Fruit fly (Drosophila melanogaster): Measurements from ENCODE around the gene CG11598.

CG11598 gene

dm6 chr3R:12650537-12650936, 15.8 kb downstream of the CG11598 start:
- TF ChIP-seq h (optimal IDR thresholded peaks at IDR 0.05) (no peak), insv (optimal IDR thresholded peaks at IDR 0.05) (no peak), psq (optimal IDR thresholded peaks at IDR 0.05) (no peak), Sin3A (optimal IDR thresholded peaks at IDR 0.05) (no peak), ttk (optimal IDR thresholded peaks at IDR 0.05) (no peak), Myc (optimal IDR thresholded peaks at IDR 0.05) (no peak)

dm6 chr3R:12652736-12653135, 18.0 kb downstream of the CG11598 start:
- no peak for TF ChIP-seq insv (optimal IDR thresholded peaks at IDR 0.05)
- no peak for TF ChIP-seq psq (optimal IDR thresholded peaks at IDR 0.05)
- TF ChIP-seq Sin3A (optimal IDR thresholded peaks at IDR 0.05): no peak
- no peak for TF ChIP-seq Myc (optimal IDR thresholded peaks at IDR 0.05)
- TF ChIP-seq h (optimal IDR thresholded peaks at IDR 0.05): no peak
- no peak for TF ChIP-seq ttk (optimal IDR thresholded peaks at IDR 0.05)

DNA sequence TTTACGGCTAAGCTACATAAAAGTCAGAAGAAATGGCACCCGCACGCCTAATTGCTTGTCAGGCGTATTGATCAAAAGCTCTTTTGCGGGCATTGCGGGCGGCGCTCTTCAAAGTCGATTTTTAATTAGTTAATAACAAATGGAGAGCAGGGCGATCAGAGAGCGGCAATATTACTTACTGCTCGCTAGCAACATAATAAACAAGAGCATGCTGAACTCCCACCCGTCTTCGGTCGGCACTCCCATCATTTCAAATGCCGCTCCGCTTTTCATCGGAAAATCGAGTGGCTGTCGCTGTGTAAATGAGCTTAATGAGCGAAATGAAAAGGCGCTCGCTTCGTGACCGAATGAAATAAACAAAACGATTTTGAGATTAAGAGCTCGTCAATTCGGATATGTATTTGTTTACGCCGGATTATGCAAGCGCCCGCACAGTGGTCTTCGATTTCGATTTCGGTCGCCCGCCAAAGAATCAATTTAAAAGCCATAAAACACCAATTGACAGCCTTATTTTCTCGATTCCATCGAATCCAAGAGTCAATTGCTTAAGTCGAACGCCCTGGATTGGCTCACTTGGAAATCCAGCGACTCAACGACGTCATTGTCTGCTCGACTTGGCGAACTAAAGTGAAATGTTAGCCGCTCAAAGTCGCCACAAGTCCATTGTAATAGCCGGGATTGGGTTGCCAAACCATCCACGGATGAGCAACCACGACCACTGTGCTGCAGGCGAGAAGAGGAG, 19.0 kb downstream of the CG11598 start:
- TF ChIP-seq Myc (optimal IDR thresholded peaks at IDR 0.05): no peak
- no peak for TF ChIP-seq h (optimal IDR thresholded peaks at IDR 0.05)
- no peak for TF ChIP-seq ttk (optimal IDR thresholded peaks at IDR 0.05)
- no peak for TF ChIP-seq insv (optimal IDR thresholded peaks at IDR 0.05)
- no peak for TF ChIP-seq Sin3A (optimal IDR thresholded peaks at IDR 0.05)
- no peak for TF ChIP-seq psq (optimal IDR thresholded peaks at IDR 0.05)

- no peak for TF ChIP-seq h (optimal IDR thresholded peaks at IDR 0.05)
- TF ChIP-seq Sin3A (optimal IDR thresholded peaks at IDR 0.05): no peak
- no peak for TF ChIP-seq psq (optimal IDR thresholded peaks at IDR 0.05)
- TF ChIP-seq ttk (optimal IDR thresholded peaks at IDR 0.05): no peak
- no peak for TF ChIP-seq insv (optimal IDR thresholded peaks at IDR 0.05)
- no peak for TF ChIP-seq Myc (optimal IDR thresholded peaks at IDR 0.05)
These were observed 19.5 kb downstream of the CG11598 start, which contains the start of gene CG6225 for dm6 chr3R:12654253-12654623. TSS of gene CG6225 (plus strand) at chr3R:12654577.

DNA sequence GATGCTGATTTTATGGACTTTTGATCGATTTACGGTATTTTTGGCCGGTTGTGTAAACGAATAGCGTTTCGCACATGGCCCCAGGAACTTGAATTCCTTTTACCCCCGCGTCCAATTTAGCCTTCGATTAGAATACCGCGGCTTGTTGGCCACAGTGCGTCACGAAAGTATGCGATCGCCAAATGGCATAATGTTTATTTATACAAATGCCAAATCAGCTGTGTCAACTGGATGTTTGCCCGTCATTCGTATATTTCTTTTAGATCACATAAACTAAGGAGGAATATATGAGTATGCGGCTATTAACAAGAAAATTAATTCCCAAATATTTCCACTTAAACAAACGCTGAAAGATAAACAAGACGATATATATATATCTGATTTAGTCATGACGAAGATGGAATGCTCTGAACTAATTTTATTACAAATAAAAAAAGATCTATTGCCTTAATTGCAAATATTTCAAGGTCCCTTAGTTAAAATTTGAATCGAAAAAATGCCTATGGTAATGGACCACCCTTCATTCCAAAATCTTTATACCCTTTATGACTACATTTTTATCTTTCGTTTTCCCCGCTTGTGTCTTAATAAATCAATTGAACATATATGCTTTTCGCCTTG, 22.3 kb downstream of the CG11598 start:
- TF ChIP-seq ttk (optimal IDR thresholded peaks at IDR 0.05): no peak
- TF ChIP-seq psq (optimal IDR thresholded peaks at IDR 0.05): no peak
- TF ChIP-seq h (optimal IDR thresholded peaks at IDR 0.05): no peak
- no peak for TF ChIP-seq Myc (optimal IDR thresholded peaks at IDR 0.05)
- TF ChIP-seq insv (optimal IDR thresholded peaks at IDR 0.05): no peak
- TF ChIP-seq Sin3A (optimal IDR thresholded peaks at IDR 0.05): no peak

DNA sequence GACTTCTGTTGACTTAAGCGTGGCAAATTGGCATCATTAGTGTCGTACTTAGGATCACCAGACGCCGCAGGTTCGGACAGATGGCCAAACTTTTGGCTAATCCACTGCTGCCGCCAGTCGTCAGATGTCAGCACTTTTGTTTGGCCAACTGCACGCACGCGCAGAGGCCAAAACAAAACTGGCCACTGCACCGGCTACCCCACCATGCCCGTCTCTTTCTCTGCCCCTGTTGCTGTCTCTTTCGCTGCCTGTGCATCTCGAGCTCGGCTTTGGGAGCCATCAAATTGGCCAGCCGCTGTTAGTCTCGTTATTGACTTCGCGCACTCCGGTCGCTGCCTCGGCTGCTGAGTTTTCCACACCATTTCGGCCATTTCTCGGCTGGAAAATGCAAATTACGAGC, 27.8 kb downstream of the CG11598 start, which contains the start of gene CG14395:
TSS of gene CG14395 (plus strand) at position 301 of the 400 bp plus-strand sequence.
- TF ChIP-seq ttk (optimal IDR thresholded peaks at IDR 0.05) (no peak), insv (optimal IDR thresholded peaks at IDR 0.05) (no peak), h (optimal IDR thresholded peaks at IDR 0.05) (no peak), Myc (optimal IDR thresholded peaks at IDR 0.05) (no peak), Sin3A (optimal IDR thresholded peaks at IDR 0.05) (no peak), psq (optimal IDR thresholded peaks at IDR 0.05) (no peak)

- TF ChIP-seq psq (optimal IDR thresholded peaks at IDR 0.05) (no peak), Sin3A (optimal IDR thresholded peaks at IDR 0.05) (no peak), insv (optimal IDR thresholded peaks at IDR 0.05) (no peak), h (optimal IDR thresholded peaks at IDR 0.05) (no peak), ttk (optimal IDR thresholded peaks at IDR 0.05) (no peak), Myc (optimal IDR thresholded peaks at IDR 0.05) (no peak)
These were observed 31.6 kb downstream of the CG11598 start for dm6 chr3R:12666206-12666834.

DNA sequence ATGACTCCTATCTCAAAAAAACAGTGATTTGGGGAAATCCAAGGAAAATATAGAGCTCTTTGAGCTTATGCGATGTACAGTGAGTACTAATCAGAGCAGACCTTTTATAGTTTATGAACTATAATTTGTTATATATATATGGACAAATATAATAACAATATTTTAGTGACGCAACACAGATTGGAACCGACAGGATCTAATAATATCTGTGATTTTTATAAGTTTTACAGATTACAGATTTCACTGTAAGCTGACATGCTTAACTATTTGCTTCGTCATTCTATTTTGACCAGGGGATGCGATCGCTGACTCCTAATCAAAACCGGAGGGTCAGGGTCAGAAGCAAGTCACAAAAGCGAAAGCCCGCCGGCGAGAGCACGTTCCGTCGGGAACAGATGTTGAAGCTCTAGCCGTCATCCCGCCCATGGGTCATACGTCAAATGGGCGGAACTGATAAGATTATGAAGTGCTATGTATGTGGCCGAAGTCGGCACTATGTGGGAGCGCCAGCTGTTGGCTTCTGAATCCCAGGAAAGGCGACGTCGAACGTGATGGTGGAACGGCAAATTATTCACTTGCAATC, 39.4 kb downstream of the CG11598 start, which contains the start of gene Gnmt:
TSS of gene Gnmt (plus strand) at position 568 of the 583 bp plus-strand sequence.
- TF ChIP-seq insv (optimal IDR thresholded peaks at IDR 0.05): no peak
- no peak for TF ChIP-seq h (optimal IDR thresholded peaks at IDR 0.05)
- no peak for TF ChIP-seq psq (optimal IDR thresholded peaks at IDR 0.05)
- no peak for TF ChIP-seq Sin3A (optimal IDR thresholded peaks at IDR 0.05)
- no peak for TF ChIP-seq Myc (optimal IDR thresholded peaks at IDR 0.05)
- no peak for TF ChIP-seq ttk (optimal IDR thresholded peaks at IDR 0.05)

- no peak for TF ChIP-seq psq (optimal IDR thresholded peaks at IDR 0.05)
- no peak for TF ChIP-seq Myc (optimal IDR thresholded peaks at IDR 0.05)
- TF ChIP-seq Sin3A (optimal IDR thresholded peaks at IDR 0.05): no peak
- TF ChIP-seq h (optimal IDR thresholded peaks at IDR 0.05): no peak
- no peak for TF ChIP-seq ttk (optimal IDR thresholded peaks at IDR 0.05)
- TF ChIP-seq insv (optimal IDR thresholded peaks at IDR 0.05): no peak
These were observed 41.4 kb downstream of the CG11598 start, which contains the start of gene CG43630 for dm6 chr3R:12676160-12676559. TSS of gene CG43630 (minus strand) at chr3R:12676260.

dm6 chr3R:12678850-12679249, 44.1 kb downstream of the CG11598 start, which contains the start of gene mbo:
TSS of gene mbo (minus strand) at chr3R:12679052.
- TF ChIP-seq psq (optimal IDR thresholded peaks at IDR 0.05) (no peak), h (optimal IDR thresholded peaks at IDR 0.05) (no peak), Myc (optimal IDR thresholded peaks at IDR 0.05) (no peak), Sin3A (optimal IDR thresholded peaks at IDR 0.05) (no peak), insv (optimal IDR thresholded peaks at IDR 0.05) (no peak), ttk (optimal IDR thresholded peaks at IDR 0.05) (no peak)

DNA sequence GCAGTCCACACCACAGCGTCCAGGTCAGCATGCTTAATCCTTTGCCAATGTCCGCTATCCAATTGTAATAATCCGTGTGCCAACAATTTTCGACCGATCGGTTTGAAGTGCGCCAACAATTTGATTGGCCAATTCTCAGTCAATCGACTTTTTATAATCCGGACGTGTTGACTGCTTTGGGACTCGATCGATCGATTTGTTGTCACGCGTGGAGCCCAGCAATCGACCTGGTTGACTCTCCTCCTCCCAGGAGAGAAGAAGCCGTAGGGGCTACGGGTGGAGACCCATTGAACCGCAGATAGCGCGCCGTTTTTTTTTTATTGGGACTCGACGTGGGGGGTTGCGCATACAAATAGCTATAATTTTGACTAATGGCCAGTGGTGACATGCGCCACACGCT, 46.6 kb downstream of the CG11598 start, which contains the start of gene Cyp313a4:
TSS of gene Cyp313a4 (minus strand) at position 101 of the 400 bp plus-strand sequence.
- TF ChIP-seq psq (optimal IDR thresholded peaks at IDR 0.05): no peak
- no peak for TF ChIP-seq h (optimal IDR thresholded peaks at IDR 0.05)
- no peak for TF ChIP-seq ttk (optimal IDR thresholded peaks at IDR 0.05)
- no peak for TF ChIP-seq Sin3A (optimal IDR thresholded peaks at IDR 0.05)
- no peak for TF ChIP-seq insv (optimal IDR thresholded peaks at IDR 0.05)
- TF ChIP-seq Myc (optimal IDR thresholded peaks at IDR 0.05): no peak

Measured in Kc167 (cell line).